Worm (Caenorhabditis elegans): ENCODE measurements around the gene ZK430.5.

The ZK430.5 gene

ce11 chrII:4417333-4417732 lies 11.9 kb downstream of the ZK430.5 start, which contains the start of gene sod-5:
sod-5 (plus strand) TSS chrII:4417633.
- no peak for TF ChIP-seq irx-1 (tag; optimal IDR thresholded peaks at IDR 0.05)
- TF ChIP-seq dpl-1 (GFP tag; optimal IDR thresholded peaks at IDR 0.05): no peak
- no peak for TF ChIP-seq egl-13 (tag; optimal IDR thresholded peaks at IDR 0.05)
- no peak for TF ChIP-seq mep-1 (tag; optimal IDR thresholded peaks at IDR 0.05)
- no peak for TF ChIP-seq fkh-4 (tag; optimal IDR thresholded peaks at IDR 0.05; ENCODE audit: borderline replicate concordance)
- no peak for TF ChIP-seq F16B12.6 (tag; optimal IDR thresholded peaks at IDR 0.05)
- TF ChIP-seq unc-86 (tag; optimal IDR thresholded peaks at IDR 0.05): no peak
- TF ChIP-seq lin-14 (GFP tag; optimal IDR thresholded peaks at IDR 0.05): no peak
- TF ChIP-seq nhr-90 (tag; optimal IDR thresholded peaks at IDR 0.05; ENCODE audit: poor library complexity): no peak
- no peak for TF ChIP-seq aha-1 (tag; optimal IDR thresholded peaks at IDR 0.05)
- TF ChIP-seq lin-15B (tag; optimal IDR thresholded peaks at IDR 0.05): no peak
- no peak for TF ChIP-seq zip-4 (GFP tag; optimal IDR thresholded peaks at IDR 0.05)
- no peak for TF ChIP-seq alr-1 (tag; optimal IDR thresholded peaks at IDR 0.05; ENCODE audit: borderline replicate concordance)

ce11 chrII:4419956-4420355 lies 14.5 kb downstream of the ZK430.5 start, which contains the start of gene bpnt-1:
bpnt-1 (plus strand) TSS chrII:4420256.
- no peak for TF ChIP-seq mdl-1 (tag; optimal IDR thresholded peaks at IDR 0.05)
- TF ChIP-seq lsy-2 (tag; optimal IDR thresholded peaks at IDR 0.05): peak in 1 of 2 experiments; percentile 41
- TF ChIP-seq pax-3 (tag; optimal IDR thresholded peaks at IDR 0.05): no peak
- TF ChIP-seq snu-23 (GFP tag; optimal IDR thresholded peaks at IDR 0.05): peak; percentile 33
- TF ChIP-seq dsc-1 (tag; optimal IDR thresholded peaks at IDR 0.05): peak; percentile 33
- TF ChIP-seq nhr-85 (tag): peak; percentile 65
- TF ChIP-seq efl-1 (optimal IDR thresholded peaks at IDR 0.05): peak in 1 of 2 experiments; percentile 5
- TF ChIP-seq efl-1 (GFP tag; optimal IDR thresholded peaks at IDR 0.05 in 1 of 2): peak; percentile 1 to 9
- peak; percentile 39 for TF ChIP-seq F16B12.6 (tag; optimal IDR thresholded peaks at IDR 0.05)
- TF ChIP-seq ceh-88 (GFP tag; IDR thresholded peaks at IDR 0.05): no peak
- peak; percentile 49 for TF ChIP-seq nhr-20 (tag; optimal IDR thresholded peaks at IDR 0.05)
- TF ChIP-seq egl-13 (tag; optimal IDR thresholded peaks at IDR 0.05): no peak
- peak; percentile 37 for TF ChIP-seq nhr-90 (tag; optimal IDR thresholded peaks at IDR 0.05; ENCODE audit: poor library complexity)
- TF ChIP-seq tlp-1 (tag; optimal IDR thresholded peaks at IDR 0.05): no peak
- TF ChIP-seq elt-2 (tag; optimal IDR thresholded peaks at IDR 0.05): no peak
- TF ChIP-seq blmp-1 (tag; optimal IDR thresholded peaks at IDR 0.05): peak; percentile 29
- TF ChIP-seq dpl-1 (GFP tag; optimal IDR thresholded peaks at IDR 0.05): peak in 1 of 3 experiments; percentile 6
- TF ChIP-seq efl-3 (GFP tag; optimal IDR thresholded peaks at IDR 0.05): no peak
- peak in 1 of 6 experiments; percentile 44 for TF ChIP-seq elt-3 (tag; optimal IDR thresholded peaks at IDR 0.05)
- TF ChIP-seq nhr-47 (tag; optimal IDR thresholded peaks at IDR 0.05): peak; percentile 18
- TF ChIP-seq mep-1 (tag; optimal IDR thresholded peaks at IDR 0.05): peak; percentile 31
- TF ChIP-seq fkh-10 (GFP tag; optimal IDR thresholded peaks at IDR 0.05): no peak

- TF ChIP-seq nhr-12 (tag; optimal IDR thresholded peaks at IDR 0.05) (no peak), lin-35 (GFP tag; optimal IDR thresholded peaks at IDR 0.05) (peak in 1 of 2 experiments; percentile 37), ceh-63 (GFP tag; optimal IDR thresholded peaks at IDR 0.05) (no peak), fos-1 (tag; optimal IDR thresholded peaks at IDR 0.05) (no peak), dpl-1 (GFP tag; optimal IDR thresholded peaks at IDR 0.05) (peak; percentile 26 to 35 (median 29)), snu-23 (GFP tag; optimal IDR thresholded peaks at IDR 0.05) (peak; percentile 25), lsy-2 (tag; optimal IDR thresholded peaks at IDR 0.05) (peak; percentile 38 to 46), F16B12.6 (tag; optimal IDR thresholded peaks at IDR 0.05) (peak; percentile 84), nhr-47 (tag; optimal IDR thresholded peaks at IDR 0.05) (peak; percentile 17), zip-4 (GFP tag; optimal IDR thresholded peaks at IDR 0.05) (no peak), nhr-71 (tag; optimal IDR thresholded peaks at IDR 0.05) (no peak), skn-1 (tag; optimal IDR thresholded peaks at IDR 0.05) (no peak), blmp-1 (tag; optimal IDR thresholded peaks at IDR 0.05) (no peak), unc-86 (tag; optimal IDR thresholded peaks at IDR 0.05) (no peak), efl-1 (optimal IDR thresholded peaks at IDR 0.05) (peak; percentile 3 to 40), efl-1 (GFP tag; optimal IDR thresholded peaks at IDR 0.05 in 1 of 2) (peak; percentile 44 to 68), ceh-82 (tag; optimal IDR thresholded peaks at IDR 0.05) (peak in 2 of 3 experiments; percentile 7 to 17), zag-1 (tag; optimal IDR thresholded peaks at IDR 0.05) (no peak), swsn-7 (tag; optimal IDR thresholded peaks at IDR 0.05) (peak; percentile 8), C16A3.4 (tag; optimal IDR thresholded peaks at IDR 0.05) (peak; percentile 6), nhr-28 (tag; optimal IDR thresholded peaks at IDR 0.05) (no peak), elt-3 (tag; optimal IDR thresholded peaks at IDR 0.05) (peak in 1 of 6 experiments; percentile 39)
Observed at ce11 chrII:4424807-4425206, 19.3 kb downstream of the ZK430.5 start, which contains the start of the genes dcaf-13 and toe-1. dcaf-13 (minus strand) TSS chrII:4424902. toe-1 (plus strand) TSS chrII:4425167.
